Worm (Caenorhabditis elegans): ENCODE measurements around the gene Y62H9A.13.

- no peak for TF ChIP-seq lin-38 (GFP tag; IDR thresholded peaks at IDR 0.05)
- no peak for TF ChIP-seq egl-43 (GFP tag; IDR thresholded peaks at IDR 0.05)
- TF ChIP-seq ZK546.5 (tag; optimal IDR thresholded peaks at IDR 0.05) = no peak
- no peak for TF ChIP-seq nhr-76 (tag; optimal IDR thresholded peaks at IDR 0.05)
- no peak for TF ChIP-seq fos-1 (tag; optimal IDR thresholded peaks at IDR 0.05)
- TF ChIP-seq ztf-7 (tag; optimal IDR thresholded peaks at IDR 0.05) = no peak
Observed at ce11 chrX:11898040-11898439, 18.8 kb upstream of the Y62H9A.13 start, which contains the start of gene Y62H9A.9.

Measured in whole organism, L4 larva.